Fruit fly (Drosophila melanogaster): ENCODE data around the gene CG7049.
A peak's percentile ranks its signal among the peaks of the same experiment; 100 is the strongest.

Gene CG7049

DNA sequence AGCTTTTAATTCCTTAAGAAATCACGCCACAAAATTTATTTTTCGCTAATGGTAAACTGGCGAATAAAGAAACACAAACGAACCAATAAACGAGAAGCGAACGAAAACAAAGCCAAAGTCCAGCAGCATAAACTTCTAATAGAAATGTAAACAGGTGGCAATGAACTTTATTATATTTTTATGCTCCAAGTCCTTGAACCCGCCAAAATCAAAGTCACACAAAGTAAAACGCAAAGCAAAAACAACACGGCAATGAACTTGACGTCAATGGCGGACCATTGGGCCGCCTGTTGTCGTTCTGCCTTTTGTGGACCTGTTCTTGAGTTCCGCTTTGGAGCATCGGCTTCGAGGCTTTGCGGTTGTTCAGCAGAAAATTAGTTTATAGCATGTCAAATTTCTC, 41.2 kb downstream of the CG7049 start:
- no peak for TF ChIP-seq Hr39 (GFP tag; optimal IDR thresholded peaks at IDR 0.05)
- no peak for TF ChIP-seq CG8632 (GFP tag; optimal IDR thresholded peaks at IDR 0.05)
- TF ChIP-seq CG15336 (GFP tag; IDR thresholded peaks at IDR 0.05) = no peak
- TF ChIP-seq CG6854 (GFP tag; optimal IDR thresholded peaks at IDR 0.05) = no peak
- TF ChIP-seq cyc (GFP tag; optimal IDR thresholded peaks at IDR 0.05) = no peak
- no peak for TF ChIP-seq OdsH (GFP tag; optimal IDR thresholded peaks at IDR 0.05)

DNA sequence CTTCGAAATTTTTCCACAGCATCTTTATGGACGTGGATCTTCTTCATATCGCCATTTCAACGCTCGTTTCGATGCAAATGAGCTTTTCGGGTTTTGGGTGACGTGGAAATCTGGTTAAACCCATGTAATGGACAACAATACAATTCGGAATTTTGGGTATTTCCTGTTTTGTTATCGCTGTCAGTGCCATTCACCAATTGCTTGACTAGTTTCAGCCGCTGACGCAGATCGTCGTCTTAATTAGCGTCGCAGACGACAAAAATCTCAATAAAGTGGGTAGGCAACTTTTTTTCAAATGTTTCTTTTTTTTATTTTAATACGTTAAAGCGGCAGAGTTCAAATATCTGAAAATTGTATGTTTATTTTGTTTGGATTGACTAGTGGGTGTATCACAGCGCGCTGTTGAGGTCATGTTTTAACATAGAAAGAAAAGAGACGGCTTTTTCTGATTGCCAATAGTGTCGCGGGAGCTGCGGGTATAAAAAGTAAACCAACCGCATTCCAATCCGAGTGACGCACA, 42.2 kb downstream of the CG7049 start:
- TF ChIP-seq CG6808 (GFP tag; optimal IDR thresholded peaks at IDR 0.05) (no peak), CG3032 (tag; optimal IDR thresholded peaks at IDR 0.05) (no peak), Gug (GFP tag; IDR thresholded peaks at IDR 0.05) (no peak), CG7368 (GFP tag; optimal IDR thresholded peaks at IDR 0.05) (no peak), CG6792 (GFP tag; optimal IDR thresholded peaks at IDR 0.05) (no peak), svp (GFP tag) (no peak)

DNA sequence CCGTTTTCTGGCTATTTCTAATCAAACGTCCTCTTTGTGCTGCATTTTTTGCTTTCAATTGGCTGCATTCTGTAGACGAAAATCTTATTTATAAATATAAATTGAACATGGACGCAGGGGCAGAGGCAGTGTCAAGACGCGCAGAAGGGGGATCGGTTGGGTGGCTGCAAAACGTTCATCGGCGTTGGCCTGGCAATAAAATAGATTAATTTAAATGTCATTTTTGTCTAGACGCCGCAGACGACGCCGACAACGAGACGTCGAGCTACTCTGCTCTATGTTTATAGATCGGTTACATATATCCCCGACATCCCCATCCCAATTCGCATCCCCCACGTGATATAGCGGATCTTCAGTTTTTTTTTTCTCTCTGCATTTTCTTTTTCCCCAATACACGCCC, 42.6 kb downstream of the CG7049 start:
- TF ChIP-seq Eip78C (GFP tag) = peak; percentile 31
- TF ChIP-seq svp (GFP tag) = peak; percentile 37
- no peak for TF ChIP-seq CG15336 (GFP tag; IDR thresholded peaks at IDR 0.05)

DNA sequence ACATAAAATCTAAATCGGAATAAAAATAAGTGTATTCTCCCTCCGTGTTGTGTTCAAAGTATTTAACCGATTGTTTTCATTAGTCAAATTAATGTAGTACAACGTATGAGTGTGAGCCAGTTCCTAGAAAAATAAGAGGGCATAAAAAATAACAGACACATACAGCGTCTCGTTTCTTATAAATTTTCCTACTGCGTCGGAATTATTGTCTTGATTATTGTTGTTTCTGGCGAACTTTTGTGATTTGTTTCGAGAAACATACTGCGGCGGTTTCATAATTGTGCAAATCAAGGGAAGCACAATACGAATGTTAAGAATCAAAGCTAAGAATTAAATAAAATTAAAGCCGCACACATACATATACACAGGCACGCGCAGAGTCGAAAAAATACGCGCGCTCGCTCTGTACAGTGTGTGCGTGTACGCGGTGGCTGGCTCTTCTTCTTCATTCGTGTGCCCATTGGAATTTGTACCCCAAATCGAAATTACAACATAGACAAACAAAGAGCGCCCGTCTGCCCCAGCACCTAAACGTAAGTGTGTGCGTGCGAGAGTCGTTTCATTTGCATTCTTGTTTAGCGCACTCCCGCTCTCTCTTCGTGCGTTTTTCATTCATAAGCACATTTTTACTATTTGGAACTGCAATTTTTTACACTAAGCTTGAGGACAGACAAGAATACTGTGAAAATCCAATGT, 43.9 kb downstream of the CG7049 start:
- TF ChIP-seq CG11762 (GFP tag; optimal IDR thresholded peaks at IDR 0.05; ENCODE audit: insufficient read depth) (peak; percentile 16), Ets96B (tag; optimal IDR thresholded peaks at IDR 0.05) (no peak), Gug (GFP tag; IDR thresholded peaks at IDR 0.05) (0 out of 2 replicates have a peak, but pooled peaks have one; percentile 26), Eip78C (GFP tag) (peak; percentile 4), fd85E (GFP tag; optimal IDR thresholded peaks at IDR 0.05) (no peak), Sox14 (GFP tag; optimal IDR thresholded peaks at IDR 0.05) (peak; percentile 11), net (GFP tag; optimal IDR thresholded peaks at IDR 0.05) (no peak), CG6276 (GFP tag; optimal IDR thresholded peaks at IDR 0.05) (peak; percentile 78), vri (GFP tag; optimal IDR thresholded peaks at IDR 0.05) (peak; percentile 46), cyc (GFP tag; optimal IDR thresholded peaks at IDR 0.05) (no peak), CG1621 (tag; optimal IDR thresholded peaks at IDR 0.05) (no peak), Eip93F (GFP tag; optimal IDR thresholded peaks at IDR 0.05) (peak; percentile 41), CG32006 (GFP tag; optimal IDR thresholded peaks at IDR 0.05) (peak; percentile 18), Sox15 (GFP tag; optimal IDR thresholded peaks at IDR 0.05) (no peak), CG8119 (GFP tag; IDR thresholded peaks at IDR 0.05) (peak; percentile 20; the same call in 1 of the 3 replicates), CG10669 (GFP tag; optimal IDR thresholded peaks at IDR 0.05) (no peak), Eip75B (GFP tag; optimal IDR thresholded peaks at IDR 0.05) (no peak), CG6163 (GFP tag; IDR thresholded peaks at IDR 0.05) (peak; percentile 61; the same call in 1 of the 3 replicates), CG6792 (GFP tag; optimal IDR thresholded peaks at IDR 0.05) (no peak), CG15336 (GFP tag; IDR thresholded peaks at IDR 0.05) (peak; percentile 44), Met (GFP tag; optimal IDR thresholded peaks at IDR 0.05) (no peak), fkh (GFP tag; optimal IDR thresholded peaks at IDR 0.05) (peak; percentile 90), CG6808 (GFP tag; optimal IDR thresholded peaks at IDR 0.05) (peak; percentile 55), pdm3 (GFP tag; optimal IDR thresholded peaks at IDR 0.05) (no peak), topi (GFP tag; optimal IDR thresholded peaks at IDR 0.05) (no peak), eg (GFP tag; IDR thresholded peaks at IDR 0.05) (peak; percentile 67), ss (GFP tag; optimal IDR thresholded peaks at IDR 0.05) (peak; percentile 62 to 65), esn (GFP tag; optimal IDR thresholded peaks at IDR 0.05) (no peak), CG6854 (GFP tag; optimal IDR thresholded peaks at IDR 0.05) (peak; percentile 49), CG9139 (GFP tag; optimal IDR thresholded peaks at IDR 0.05) (peak; percentile 30)

Measured in whole organism, prepupa.